Worm (Caenorhabditis elegans) whole organism, dauer: Measurements from ENCODE around the gene B0273.115.
"Not testable (repeated sequence)": the region's sequence is repeated elsewhere in the genome, so short reads cannot be mapped to it uniquely, and the experiment has no call there.

Experiments
- unc-62 ChIP-seq: sonication (generic microtip); optimal IDR thresholded peaks from 2 replicates; lab custom pipeline; 2017; ENCODE audit warnings: missing biosample characterization, missing genetic modification reagents, missing genetic modification characterization

Gene B0273.115

ce11 chrIV:5486208-5486731, 4.7 kb downstream of the B0273.115 start, which contains the start of the genes snpc-3.1 and puf-7:
TSS of gene snpc-3.1 (minus strand) at chrIV:5486258.
TSS of gene puf-7 (plus strand) at chrIV:5486713.
- TF ChIP-seq unc-62, result not testable (repeated sequence)

- TF ChIP-seq unc-62, result no peak
Observed at ce11 chrIV:5482723-5483122, 8.2 kb downstream of the B0273.115 start, which contains the start of gene T11F8.5. TSS of gene T11F8.5 (plus strand) at chrIV:5483023.

- TF ChIP-seq unc-62, result no peak
Observed at ce11 chrIV:5482231-5482630, 8.7 kb downstream of the B0273.115 start, which contains the start of gene T11F8.12. TSS of gene T11F8.12 (minus strand) at chrIV:5482331.

- TF ChIP-seq unc-62, result no peak
Observed at ce11 chrIV:5479289-5479688, 11.7 kb downstream of the B0273.115 start, which contains the start of gene T11F8.1. TSS of gene T11F8.1 (plus strand) at chrIV:5479589.

ce11 chrIV:5476468-5476867, 14.5 kb downstream of the B0273.115 start, which contains the start of gene T11F8.4:
TSS of gene T11F8.4 (minus strand) at chrIV:5476568.
- TF ChIP-seq unc-62, result no peak

ce11 chrIV:5473098-5473497, 17.9 kb downstream of the B0273.115 start:
- TF ChIP-seq unc-62, result no peak

- no peak for TF ChIP-seq unc-62
Observed at ce11 chrIV:5469739-5470138, 21.2 kb downstream of the B0273.115 start, which contains the start of gene rme-2. TSS of gene rme-2 (plus strand) at chrIV:5470026.

- not testable (repeated sequence) for TF ChIP-seq unc-62
Observed at ce11 chrIV:5464403-5464802, 26.6 kb downstream of the B0273.115 start, which contains the start of gene Y52D5A.2. TSS of gene Y52D5A.2 (minus strand) at chrIV:5464503.

ce11 chrIV:5462820-5463219, 28.1 kb downstream of the B0273.115 start:
- TF ChIP-seq unc-62, result no peak

- not testable (repeated sequence) for TF ChIP-seq unc-62
Observed at ce11 chrIV:5455999-5456398, 35.0 kb downstream of the B0273.115 start, which contains the start of gene Y4C6A.3. TSS of gene Y4C6A.3 (minus strand) at chrIV:5456099.

ce11 chrIV:5452667-5453066, 38.3 kb downstream of the B0273.115 start, which contains the start of gene Y4C6A.4:
TSS of gene Y4C6A.4 (plus strand) at chrIV:5452967.
- no peak for TF ChIP-seq unc-62
